Worm (Caenorhabditis elegans): ENCODE data around the gene obr-2.

DNA sequence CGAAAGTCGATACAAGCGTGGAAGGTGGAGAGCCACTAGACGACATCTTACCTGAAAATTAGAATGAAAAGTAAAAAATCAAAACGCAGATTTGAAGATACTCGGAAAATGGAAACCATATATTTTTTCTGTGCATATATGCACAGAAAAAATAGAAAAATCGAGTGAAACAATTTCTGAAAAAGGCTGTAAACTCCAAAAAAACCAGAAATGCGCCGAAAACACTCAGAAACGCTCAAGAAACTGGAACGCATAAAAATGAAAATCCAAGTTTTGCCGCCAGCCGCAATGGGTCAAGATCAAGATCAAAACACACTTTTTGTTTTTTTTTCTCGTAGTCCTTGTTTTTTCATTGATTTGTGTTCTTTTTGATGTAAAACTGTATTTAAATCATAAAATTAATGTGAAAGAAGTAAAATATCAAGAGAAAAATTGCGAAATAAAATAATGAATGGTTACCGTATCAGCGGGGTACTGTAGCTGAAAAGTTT lies 21.4 kb downstream of the obr-2 start, which contains the start of gene T01C3.3:
- no peak for TF ChIP-seq aly-1 (tag; optimal IDR thresholded peaks at IDR 0.05)
- TF ChIP-seq flt-1 (GFP tag; IDR thresholded peaks at IDR 0.05), result no peak
- TF ChIP-seq tra-4 (tag; optimal IDR thresholded peaks at IDR 0.05), result no peak
- no peak for TF ChIP-seq tbx-11 (GFP tag; IDR thresholded peaks at IDR 0.05)
- no peak for TF ChIP-seq pes-1 (GFP tag; IDR thresholded peaks at IDR 0.05)
- no peak for TF ChIP-seq ama-1 (optimal IDR thresholded peaks at IDR 0.05)
- TF ChIP-seq sea-1 (GFP tag; conservative IDR thresholded peaks at IDR 0.05), result no peak
- no peak for TF ChIP-seq tbx-37 (GFP tag; conservative IDR thresholded peaks at IDR 0.05)
- TF ChIP-seq ceh-13 (GFP tag; optimal IDR thresholded peaks at IDR 0.05), result no peak
- no peak for TF ChIP-seq hnd-1 (tag; optimal IDR thresholded peaks at IDR 0.05)
- TF ChIP-seq F13C5.2 (tag; optimal IDR thresholded peaks at IDR 0.05), result no peak
- TF ChIP-seq B0310.2 (tag; optimal IDR thresholded peaks at IDR 0.05), result no peak
